Worm (Caenorhabditis elegans) whole organism, young adult: ENCODE results near the gene H10E21.4.

Experiments used
- B0035.1 ChIP-seq: sonication (generic microtip); optimal IDR thresholded peaks from 2 replicates; lab custom pipeline; 2016; ENCODE audit warnings: missing genetic modification characterization, mild to moderate bottlenecking, missing compliant biosample characterization, missing genotype, missing genetic modification reagents
- F37B4.10 ChIP-seq: fragments of 200-800 bp; sonication (Bioruptor generic); IDR thresholded peaks from 2 replicates; pipeline ENCODE4 v1.3.6; 2022; ENCODE audit warnings: missing genetic modification characterization, missing compliant biosample characterization
- F39B2.1 ChIP-seq: fragments of 200-800 bp; sonication (Bioruptor generic); IDR thresholded peaks from 2 replicates; pipeline ENCODE4 v1.3.6; 2022; ENCODE audit warnings: missing genetic modification reagents, missing genetic modification characterization, missing compliant biosample characterization
- F55B11.4 ChIP-seq: sonication (generic microtip); optimal IDR thresholded peaks from 2 replicates; lab custom pipeline; 2016; ENCODE audit warnings: missing compliant biosample characterization, missing genetic modification characterization, borderline replicate concordance; ENCODE audit not compliant: insufficient read depth
- F57A8.1 ChIP-seq: fragments of 200-800 bp; sonication (Bioruptor generic); optimal IDR thresholded peaks from 2 replicates; lab custom pipeline; 2018; ENCODE audit warnings: mild to moderate bottlenecking, missing genetic modification characterization, moderate library complexity, missing compliant biosample characterization
- F57C9.4 ChIP-seq: sonication (generic microtip); optimal IDR thresholded peaks from 2 replicates; lab custom pipeline; 2017; ENCODE audit warnings: mild to moderate bottlenecking, missing genetic modification characterization, missing compliant biosample characterization
- Y53F4B.3 ChIP-seq: fragments of 200-800 bp; sonication (Bioruptor generic); IDR thresholded peaks from 2 replicates; pipeline ENCODE4 v1.3.6; 2022; ENCODE audit warnings: missing genetic modification reagents, missing genetic modification characterization, missing compliant biosample characterization
- Y67H2A.10 ChIP-seq: fragments of 200-800 bp; sonication (Bioruptor generic); conservative IDR thresholded peaks from 2 replicates; pipeline ENCODE4 v1.3.6; 2022; ENCODE audit warnings: missing genetic modification reagents, missing genetic modification characterization, missing compliant biosample characterization
- akir-1 ChIP-seq: fragments of 200-800 bp; sonication (Bioruptor generic); optimal IDR thresholded peaks from 2 replicates; lab custom pipeline; 2018; ENCODE audit warnings: mild to moderate bottlenecking, missing genetic modification characterization, moderate library complexity, missing compliant biosample characterization
- aptf-3 ChIP-seq: fragments of 200-800 bp; sonication (Bioruptor generic); IDR thresholded peaks from 2 replicates; pipeline ENCODE4 v1.3.6; 2022; ENCODE audit warnings: missing genetic modification characterization, missing compliant biosample characterization
- atf-7 ChIP-seq: sonication (generic microtip); optimal IDR thresholded peaks from 2 replicates; lab custom pipeline; 2017; ENCODE audit warnings: mild to moderate bottlenecking, missing genetic modification characterization, missing compliant biosample characterization
- athp-1 ChIP-seq: sonication (generic microtip); optimal IDR thresholded peaks from 2 replicates; lab custom pipeline; 2017; ENCODE audit warnings: mild to moderate bottlenecking, missing genetic modification characterization, missing compliant biosample characterization
- attf-5 ChIP-seq: fragments of 200-800 bp; sonication (Bioruptor generic); optimal IDR thresholded peaks from 2 replicates; lab custom pipeline; 2018; ENCODE audit warnings: mild to moderate bottlenecking, missing genetic modification characterization, missing compliant biosample characterization
- bed-1 ChIP-seq: fragments of 200-800 bp; sonication (Bioruptor generic); IDR thresholded peaks from 2 replicates; pipeline ENCODE4 v1.3.6; 2022; ENCODE audit warnings: missing genetic modification reagents, missing genetic modification characterization, missing compliant biosample characterization
- ccch-3 ChIP-seq: fragments of 200-800 bp; sonication (Bioruptor generic); optimal IDR thresholded peaks from 2 replicates; lab custom pipeline; 2018; ENCODE audit warnings: mild to moderate bottlenecking, missing genetic modification characterization, missing compliant biosample characterization
- ceh-100 ChIP-seq: fragments of 200-800 bp; sonication (Bioruptor generic); IDR thresholded peaks from 2 replicates; pipeline ENCODE4 v1.3.6; 2022; ENCODE audit warnings: missing genetic modification reagents, missing genetic modification characterization, missing compliant biosample characterization
- dox-1 ChIP-seq: fragments of 200-800 bp; sonication (Bioruptor generic); IDR thresholded peaks from 2 replicates; pipeline ENCODE4 v1.3.6; 2022; ENCODE audit warnings: missing genetic modification reagents, missing genetic modification characterization, missing compliant biosample characterization
- dpl-1 ChIP-seq: fragments of 150-350 bp; optimal IDR thresholded peaks from 2 replicates; lab custom pipeline; 2014; ENCODE audit warnings: missing biosample characterization, missing genetic modification reagents, missing genetic modification characterization
- efl-1 ChIP-seq: fragments of 150-350 bp; optimal IDR thresholded peaks from 2 replicates; lab custom pipeline; 2014; ENCODE audit warnings: missing biosample characterization, missing genetic modification reagents, missing genetic modification characterization
- egl-44 ChIP-seq: fragments of 200-800 bp; sonication (Bioruptor generic); IDR thresholded peaks from 2 replicates; pipeline ENCODE4 v1.3.6; 2022; ENCODE audit warnings: missing genetic modification reagents, missing genetic modification characterization, missing compliant biosample characterization
- gei-17 ChIP-seq: fragments of 200-800 bp; sonication (Bioruptor generic); optimal IDR thresholded peaks from 2 replicates; lab custom pipeline; 2018; ENCODE audit warnings: mild to moderate bottlenecking, missing genetic modification characterization, missing compliant biosample characterization
- hlh-12 ChIP-seq: sonication (generic microtip); optimal IDR thresholded peaks from 2 replicates; lab custom pipeline; 2016; ENCODE audit warnings: missing genetic modification characterization, missing compliant biosample characterization
- hlh-26 ChIP-seq: fragments of 200-800 bp; sonication (Bioruptor generic); conservative IDR thresholded peaks from 2 replicates; pipeline ENCODE4 v1.3.6; 2022; ENCODE audit warnings: missing genetic modification reagents, missing genetic modification characterization, missing compliant biosample characterization
- hmg-1.2 ChIP-seq: fragments of 200-800 bp; sonication (Bioruptor generic); IDR thresholded peaks from 2 replicates; pipeline ENCODE4 v1.3.6; 2022; ENCODE audit warnings: missing genetic modification reagents, missing genetic modification characterization, missing compliant biosample characterization
- lsl-1 ChIP-seq: fragments of 200-800 bp; sonication (Bioruptor generic); optimal IDR thresholded peaks from 2 replicates; lab custom pipeline; 2018; ENCODE audit warnings: mild to moderate bottlenecking, missing genetic modification characterization, moderate library complexity, missing compliant biosample characterization
- lsy-27 ChIP-seq: sonication (generic microtip); optimal IDR thresholded peaks from 2 replicates; lab custom pipeline; 2017; ENCODE audit warnings: missing genetic modification characterization, mild to moderate bottlenecking, missing compliant biosample characterization, antibody characterized with exemption, missing genotype, borderline replicate concordance; ENCODE audit not compliant: insufficient read depth
- madf-3 ChIP-seq: fragments of 200-800 bp; sonication (Bioruptor generic); IDR thresholded peaks from 2 replicates; pipeline ENCODE4 v1.3.6; 2022; ENCODE audit warnings: missing genetic modification reagents, missing genetic modification characterization, missing compliant biosample characterization
- madf-6 ChIP-seq: fragments of 200-800 bp; sonication (Bioruptor generic); IDR thresholded peaks from 2 replicates; pipeline ENCODE4 v1.3.6; 2022; ENCODE audit warnings: missing genetic modification reagents, missing genetic modification characterization, missing compliant biosample characterization
- mel-28 ChIP-seq: sonication (generic microtip); optimal IDR thresholded peaks from 2 replicates; lab custom pipeline; 2016; ENCODE audit warnings: borderline replicate concordance, mild to moderate bottlenecking, missing genetic modification characterization, missing compliant biosample characterization
- mes-4 ChIP-seq: sonication (generic microtip); optimal IDR thresholded peaks from 2 replicates; lab custom pipeline; 2016; ENCODE audit warnings: missing genotype, missing genetic modification characterization, missing compliant biosample characterization
- mxl-1 ChIP-seq: sonication (generic microtip); optimal IDR thresholded peaks from 2 replicates; lab custom pipeline; 2016; ENCODE audit warnings: missing genetic modification characterization, missing compliant biosample characterization
- nfya-2 ChIP-seq: fragments of 200-800 bp; sonication (Bioruptor generic); IDR thresholded peaks from 2 replicates; pipeline ENCODE4 v1.3.6; 2022; ENCODE audit warnings: missing genetic modification reagents, missing genetic modification characterization, missing compliant biosample characterization
- nfyb-1 ChIP-seq: fragments of 200-800 bp; sonication (Bioruptor generic); IDR thresholded peaks from 2 replicates; pipeline ENCODE4 v1.3.6; 2022; ENCODE audit warnings: missing genetic modification reagents, missing genetic modification characterization, missing compliant biosample characterization
- nhr-90 ChIP-seq: sonication (generic microtip); optimal IDR thresholded peaks from 2 replicates; lab custom pipeline; 2016; ENCODE audit warnings: missing genotype, mild to moderate bottlenecking, missing genetic modification characterization, missing compliant biosample characterization
- pha-4 ChIP-seq: fragments of 150-350 bp; sonication (generic microtip); optimal IDR thresholded peaks from 2 replicates; lab custom pipeline; 2014; ENCODE audit warnings: missing biosample characterization, missing genetic modification reagents, missing genetic modification characterization
- rec-8 ChIP-seq, 2 experiments: sonication (generic microtip); optimal IDR thresholded peaks; 2 replicates each; lab custom pipeline; 2016; ENCODE audit warnings: mild to moderate bottlenecking in 2 of 2, missing genetic modification characterization in 2 of 2, missing genetic modification reagents in 2 of 2, missing genotype in 2 of 2, missing biosample characterization in 1 of 2, missing compliant biosample characterization in 1 of 2, moderate library complexity in 1 of 2
- sea-2 ChIP-seq: fragments of 200-800 bp; sonication (Bioruptor generic); IDR thresholded peaks from 2 replicates; pipeline ENCODE4 v1.3.6; 2022; ENCODE audit warnings: missing genetic modification characterization, missing compliant biosample characterization
- snpc-1.1 ChIP-seq: sonication (generic microtip); optimal IDR thresholded peaks from 2 replicates; lab custom pipeline; 2017; ENCODE audit warnings: missing genetic modification characterization, mild to moderate bottlenecking, missing compliant biosample characterization, antibody characterized with exemption, moderate library complexity, missing genotype, missing genetic modification reagents; ENCODE audit not compliant: insufficient read depth
- snpc-1.3 ChIP-seq: sonication (generic microtip); optimal IDR thresholded peaks from 2 replicates; lab custom pipeline; 2017; ENCODE audit warnings: missing genetic modification characterization, mild to moderate bottlenecking, missing compliant biosample characterization, antibody characterized with exemption, moderate library complexity, missing genotype, missing genetic modification reagents; ENCODE audit not compliant: insufficient read depth
- unc-130 ChIP-seq: sonication (generic microtip); optimal IDR thresholded peaks from 2 replicates; lab custom pipeline; 2016; ENCODE audit warnings: missing genetic modification reagents, missing genetic modification characterization, missing compliant biosample characterization
- unc-62 ChIP-seq: fragments of 150-350 bp; optimal IDR thresholded peaks from 2 replicates; lab custom pipeline; 2014; ENCODE audit warnings: missing biosample characterization, missing genetic modification reagents, missing genetic modification characterization
- zfh-2 ChIP-seq: fragments of 200-800 bp; sonication (Bioruptor generic); conservative IDR thresholded peaks from 2 replicates; pipeline ENCODE4 v1.3.6; 2022; ENCODE audit warnings: missing genetic modification reagents, missing genetic modification characterization, missing compliant biosample characterization
- ztf-22 ChIP-seq: fragments of 200-800 bp; sonication (Bioruptor generic); optimal IDR thresholded peaks from 2 replicates; lab custom pipeline; 2018; ENCODE audit warnings: mild to moderate bottlenecking, missing genetic modification characterization, moderate library complexity, missing compliant biosample characterization
- ztf-25 ChIP-seq: fragments of 200-800 bp; sonication (Bioruptor generic); IDR thresholded peaks from 2 replicates; pipeline ENCODE4 v1.3.6; 2022; ENCODE audit warnings: missing genetic modification reagents, missing genetic modification characterization, missing compliant biosample characterization
- ztf-3 ChIP-seq: fragments of 200-800 bp; sonication (Bioruptor generic); optimal IDR thresholded peaks from 2 replicates; lab custom pipeline; 2018; ENCODE audit warnings: mild to moderate bottlenecking, missing genetic modification characterization, missing compliant biosample characterization

Gene H10E21.4

ce11 chrIII:28841-29240 lies 9.4 kb upstream of the H10E21.4 start:
- TF ChIP-seq unc-130 (GFP tag; lab: Kevin White, UChicago) (no peak), aptf-3 (GFP tag; lab: Robert Waterston, UW) (no peak), mxl-1 (tag; lab: Kevin White, UChicago) (no peak), snpc-1.1 (tag; lab: Kevin White, UChicago) (no peak), akir-1 (GFP tag; lab: Kevin White, UChicago) (no peak), dox-1 (GFP tag; lab: Robert Waterston, UW) (no peak), attf-5 (no peak), madf-3 (GFP tag; lab: Robert Waterston, UW) (no peak), ccch-3 (GFP tag; lab: Kevin White, UChicago) (no peak), bed-1 (GFP tag; lab: Robert Waterston, UW) (no peak), nfya-2 (no peak), hlh-12 (tag; lab: Kevin White, UChicago) (no peak), Y67H2A.10 (GFP tag; lab: Robert Waterston, UW) (no peak)

- TF ChIP-seq Y53F4B.3 (GFP tag; lab: Robert Waterston, UW): no peak
- no peak for TF ChIP-seq madf-6 (GFP tag; lab: Robert Waterston, UW)
- TF ChIP-seq F55B11.4 (tag; lab: Kevin White, UChicago): no peak
- no peak for TF ChIP-seq F57A8.1 (GFP tag; lab: Kevin White, UChicago)
- TF ChIP-seq ztf-22: no peak
- no peak for TF ChIP-seq mel-28 (tag; lab: Kevin White, UChicago)
- TF ChIP-seq pha-4: no peak
- TF ChIP-seq egl-44 (GFP tag; lab: Robert Waterston, UW): no peak
- TF ChIP-seq rec-8 (tag; optimal IDR thresholded peaks at IDR 0.05; lab: Kevin White, UChicago): no peak
- TF ChIP-seq unc-62 (GFP tag; lab: Kevin White, UChicago): no peak
- no peak for TF ChIP-seq dpl-1 (GFP tag; lab: Kevin White, UChicago)
- TF ChIP-seq sea-2: no peak
- no peak for TF ChIP-seq lsl-1 (GFP tag; lab: Kevin White, UChicago)
- no peak for TF ChIP-seq hlh-26 (GFP tag; lab: Robert Waterston, UW)
- no peak for TF ChIP-seq nfyb-1 (GFP tag; lab: Robert Waterston, UW)
- no peak for TF ChIP-seq F39B2.1 (GFP tag; lab: Robert Waterston, UW)
- no peak for TF ChIP-seq F57C9.4 (tag; lab: Kevin White, UChicago)
- no peak for TF ChIP-seq attf-5
- TF ChIP-seq nhr-90 (tag; lab: Kevin White, UChicago): no peak
Observed at ce11 chrIII:27341-27947, 8.0 kb upstream of the H10E21.4 start.

ce11 chrIII:25582-25996 lies 6.1 kb upstream of the H10E21.4 start:
- TF ChIP-seq mxl-1 (tag; lab: Kevin White, UChicago) (no peak), snpc-1.3 (tag; lab: Kevin White, UChicago) (no peak), gei-17 (GFP tag; lab: Kevin White, UChicago) (no peak), B0035.1 (tag; lab: Kevin White, UChicago) (no peak), mes-4 (tag; lab: Kevin White, UChicago) (no peak), nhr-90 (tag; lab: Kevin White, UChicago) (no peak), lsl-1 (GFP tag; lab: Kevin White, UChicago) (no peak), ztf-3 (GFP tag; lab: Kevin White, UChicago) (no peak), F37B4.10 (GFP tag; lab: Robert Waterston, UW) (no peak), unc-130 (GFP tag; lab: Kevin White, UChicago) (no peak), ceh-100 (GFP tag; lab: Robert Waterston, UW) (no peak), hmg-1.2 (GFP tag; lab: Robert Waterston, UW) (peak; percentile 64; the same call in 1 of the 2 replicates), atf-7 (tag; lab: Kevin White, UChicago) (peak; percentile 31), zfh-2 (GFP tag; lab: Robert Waterston, UW) (peak; percentile 96), efl-1 (GFP tag; lab: Kevin White, UChicago) (no peak), akir-1 (GFP tag; lab: Kevin White, UChicago) (no peak), ztf-25 (no peak), lsy-27 (tag; lab: Kevin White, UChicago) (no peak), athp-1 (tag; lab: Kevin White, UChicago) (no peak)
